Worm (Caenorhabditis elegans) whole organism, L2 larva: Measurements from ENCODE around the gene sax-1.

Experiments
- C34F6.9 ChIP-seq: fragments of 150-350 bp; optimal IDR thresholded peaks from 2 replicates; lab custom pipeline; 2014; ENCODE audit warnings: missing biosample characterization, missing genetic modification characterization
- F13H6.1 ChIP-seq: sonication (generic microtip); optimal IDR thresholded peaks from 2 replicates; lab custom pipeline; 2016; ENCODE audit warnings: missing genetic modification characterization, missing compliant biosample characterization
- R02D3.7 ChIP-seq: fragments of 150-350 bp; optimal IDR thresholded peaks from 2 replicates; lab custom pipeline; 2014; ENCODE audit warnings: missing biosample characterization, missing genetic modification characterization
- Y55F3AM.14 ChIP-seq: fragments of 200-800 bp; sonication (Bioruptor generic); optimal IDR thresholded peaks from 2 replicates; lab custom pipeline; 2018; ENCODE audit warnings: mild to moderate bottlenecking, missing genetic modification characterization, missing compliant biosample characterization
- alr-1 ChIP-seq: fragments of 150-350 bp; optimal IDR thresholded peaks from 2 replicates; lab custom pipeline; 2014; ENCODE audit warnings: missing biosample characterization, missing genetic modification characterization
- blmp-1 ChIP-seq: sonication (generic microtip); optimal IDR thresholded peaks from 2 replicates; lab custom pipeline; 2017; ENCODE audit warnings: missing genetic modification characterization, mild to moderate bottlenecking, missing compliant biosample characterization, antibody characterized with exemption, moderate library complexity; ENCODE audit not compliant: insufficient read depth
- ceh-16 ChIP-seq: fragments of 150-350 bp; optimal IDR thresholded peaks from 2 replicates; lab custom pipeline; 2014; ENCODE audit warnings: missing biosample characterization, missing genetic modification characterization
- ceh-82 ChIP-seq: fragments of 150-350 bp; optimal IDR thresholded peaks from 2 replicates; lab custom pipeline; 2014; ENCODE audit warnings: missing biosample characterization, missing genetic modification characterization
- crh-2 ChIP-seq: sonication (generic microtip); optimal IDR thresholded peaks from 2 replicates; lab custom pipeline; 2017; ENCODE audit warnings: missing biosample characterization, missing genetic modification characterization
- dmd-4 ChIP-seq: sonication (generic microtip); optimal IDR thresholded peaks from 2 replicates; lab custom pipeline; 2017; ENCODE audit warnings: missing biosample characterization, missing genetic modification characterization
- elt-1 ChIP-seq: fragments of 150-350 bp; optimal IDR thresholded peaks from 2 replicates; lab custom pipeline; 2014; ENCODE audit warnings: missing biosample characterization, missing genetic modification characterization
- elt-3 ChIP-seq: sonication (generic microtip); optimal IDR thresholded peaks from 2 replicates; lab custom pipeline; 2017; ENCODE audit warnings: missing biosample characterization, missing genetic modification characterization
- fos-1 ChIP-seq: fragments of 150-350 bp; optimal IDR thresholded peaks from 2 replicates; lab custom pipeline; 2014; ENCODE audit warnings: missing biosample characterization, missing genetic modification characterization
- gmeb-1 ChIP-seq: fragments of 150-350 bp; optimal IDR thresholded peaks from 2 replicates; lab custom pipeline; 2014; ENCODE audit warnings: missing biosample characterization, missing genetic modification characterization
- lin-11 ChIP-seq: fragments of 150-350 bp; sonication (generic microtip); optimal IDR thresholded peaks from 2 replicates; lab custom pipeline; 2014; ENCODE audit warnings: missing biosample characterization, missing genetic modification characterization, inconsistent platforms, mixed read lengths
- lin-13 ChIP-seq: fragments of 150-350 bp; optimal IDR thresholded peaks from 2 replicates; lab custom pipeline; 2014; ENCODE audit warnings: missing biosample characterization, missing genetic modification reagents, missing genetic modification characterization
- lin-39 ChIP-seq: fragments of 150-350 bp; optimal IDR thresholded peaks from 2 replicates; lab custom pipeline; 2014; ENCODE audit warnings: missing biosample characterization, missing genetic modification reagents, missing genetic modification characterization
- lsy-2 ChIP-seq, 2 experiments: fragments of 150-350 bp in 1 of 2; sonication (generic microtip) in 1 of 2; optimal IDR thresholded peaks; 2 replicates each; lab custom pipeline; 2014 to 2017; ENCODE audit warnings: missing biosample characterization in 2 of 2, missing genetic modification characterization in 2 of 2
- mab-5 ChIP-seq: fragments of 150-350 bp; optimal IDR thresholded peaks from 2 replicates; lab custom pipeline; 2014; ENCODE audit warnings: missing biosample characterization, missing genetic modification characterization
- mbf-1 ChIP-seq: sonication (generic microtip); optimal IDR thresholded peaks from 2 replicates; lab custom pipeline; 2017; ENCODE audit warnings: missing biosample characterization, missing genetic modification characterization
- mdl-1 ChIP-seq, 2 experiments: fragments of 150-350 bp in 1 of 2; sonication (generic microtip) in 1 of 2; optimal IDR thresholded peaks; 2 replicates each; lab custom pipeline; 2017; ENCODE audit warnings: missing biosample characterization in 2 of 2, missing genetic modification characterization in 2 of 2
- nhr-10 ChIP-seq: sonication (generic microtip); optimal IDR thresholded peaks from 2 replicates; lab custom pipeline; 2017; ENCODE audit warnings: missing biosample characterization, missing genetic modification characterization
- nhr-12 ChIP-seq: fragments of 150-350 bp; optimal IDR thresholded peaks from 2 replicates; lab custom pipeline; 2014; ENCODE audit warnings: missing biosample characterization, missing genetic modification characterization
- nhr-129 ChIP-seq: fragments of 150-350 bp; optimal IDR thresholded peaks from 2 replicates; lab custom pipeline; 2014; ENCODE audit warnings: missing biosample characterization, missing genetic modification characterization
- nhr-237 ChIP-seq: fragments of 150-350 bp; optimal IDR thresholded peaks from 2 replicates; lab custom pipeline; 2014; ENCODE audit warnings: missing biosample characterization, missing genetic modification characterization
- nhr-25 ChIP-seq: fragments of 150-350 bp; sonication (generic microtip); optimal IDR thresholded peaks from 3 replicates; lab custom pipeline; 2014; ENCODE audit warnings: missing biosample characterization, missing genetic modification characterization
- nhr-6 ChIP-seq: fragments of 150-350 bp; optimal IDR thresholded peaks from 2 replicates; lab custom pipeline; 2014; ENCODE audit warnings: missing biosample characterization, missing genetic modification characterization
- nhr-77 ChIP-seq: fragments of 150-350 bp; optimal IDR thresholded peaks from 2 replicates; lab custom pipeline; 2014; ENCODE audit warnings: missing biosample characterization, missing genetic modification characterization
- sem-4 ChIP-seq: fragments of 150-350 bp; optimal IDR thresholded peaks from 2 replicates; lab custom pipeline; 2014; ENCODE audit warnings: missing biosample characterization, missing genetic modification reagents, missing genetic modification characterization
- sma-3 ChIP-seq: sonication (generic microtip); optimal IDR thresholded peaks from 2 replicates; lab custom pipeline; 2016; ENCODE audit warnings: missing genetic modification reagents, missing genetic modification characterization, missing compliant biosample characterization
- sma-9 ChIP-seq, 2 experiments: fragments of 150-350 bp in 1 of 2; sonication (generic microtip) in 1 of 2; optimal IDR thresholded peaks; 2 replicates each; lab custom pipeline; 2014 to 2016; ENCODE audit warnings: missing genetic modification characterization in 2 of 2, mild to moderate bottlenecking in 1 of 2, missing biosample characterization in 1 of 2, missing compliant biosample characterization in 1 of 2, missing genetic modification reagents in 1 of 2, moderate library complexity in 1 of 2
- unc-39 ChIP-seq: fragments of 150-350 bp; optimal IDR thresholded peaks from 2 replicates; lab custom pipeline; 2014; ENCODE audit warnings: missing biosample characterization, missing genetic modification characterization
- unc-55 ChIP-seq: fragments of 150-350 bp; sonication (generic microtip); optimal IDR thresholded peaks from 3 replicates; lab custom pipeline; 2014; ENCODE audit warnings: missing biosample characterization, missing genetic modification reagents, missing genetic modification characterization
- unc-62 ChIP-seq: fragments of 150-350 bp; optimal IDR thresholded peaks from 2 replicates; lab custom pipeline; 2014; ENCODE audit warnings: missing biosample characterization, missing genetic modification reagents, missing genetic modification characterization
- zag-1 ChIP-seq: fragments of 150-350 bp; optimal IDR thresholded peaks from 2 replicates; lab custom pipeline; 2014; ENCODE audit warnings: missing biosample characterization, missing genetic modification characterization
- ztf-11 ChIP-seq: sonication (generic microtip); optimal IDR thresholded peaks from 2 replicates; lab custom pipeline; 2017; ENCODE audit warnings: missing biosample characterization, missing genetic modification characterization
- ztf-4 ChIP-seq: fragments of 150-350 bp; optimal IDR thresholded peaks from 2 replicates; lab custom pipeline; 2014; ENCODE audit warnings: missing biosample characterization, missing genetic modification characterization

sax-1 gene

DNA sequence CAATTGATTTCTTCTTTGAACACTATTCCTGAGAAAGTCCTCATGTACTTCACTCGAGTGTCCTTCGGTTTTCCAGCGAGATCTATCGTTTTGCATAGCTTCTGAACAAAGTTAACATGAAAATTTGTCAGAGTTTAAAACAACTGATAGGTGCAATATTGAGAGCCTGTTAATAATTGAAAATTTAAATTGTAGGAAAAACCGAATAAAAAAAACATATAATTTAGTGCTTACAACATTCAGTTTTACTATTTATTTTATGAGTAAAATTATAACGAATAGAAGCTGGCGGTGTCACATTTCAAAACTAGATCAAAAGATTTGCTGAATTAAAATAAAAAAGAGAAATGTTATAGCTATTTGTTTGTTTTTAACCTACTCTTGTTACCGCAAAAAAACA lies 43.2 kb upstream of the sax-1 start, which contains the start of gene C02F12.8:
TSS of gene C02F12.8 (minus strand) at position 101 of the 400 bp plus-strand sequence.
- TF ChIP-seq nhr-129 (tag; lab: Kevin White, UChicago): no peak
- TF ChIP-seq lsy-2 (tag; optimal IDR thresholded peaks at IDR 0.05; lab: Kevin White, UChicago): no peak
- TF ChIP-seq elt-1 (tag; lab: Kevin White, UChicago): no peak
- no peak for TF ChIP-seq mab-5 (tag; lab: Kevin White, UChicago)
- no peak for TF ChIP-seq sma-3 (GFP tag; lab: Kevin White, UChicago)
- no peak for TF ChIP-seq unc-62 (GFP tag; lab: Kevin White, UChicago)
- no peak for TF ChIP-seq alr-1
- no peak for TF ChIP-seq nhr-237 (tag; lab: Kevin White, UChicago)

DNA sequence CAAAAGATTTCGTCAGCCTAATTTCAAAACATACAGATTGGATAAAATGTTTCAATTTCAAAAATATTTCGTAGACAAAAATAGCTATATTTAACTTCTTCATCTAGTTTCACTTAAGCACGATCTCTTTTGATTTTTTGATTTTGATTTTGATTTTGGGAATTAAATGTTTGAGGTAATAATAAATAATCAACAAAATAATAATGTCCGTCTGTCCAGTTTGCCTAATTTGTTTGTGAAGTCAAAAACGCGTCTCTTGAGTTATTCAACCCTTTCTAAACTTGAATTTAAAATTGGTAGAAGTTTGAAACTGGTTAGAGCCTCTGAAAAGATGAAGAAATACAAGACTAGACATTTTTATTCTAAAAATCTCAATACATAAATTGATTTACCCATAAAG lies 39.9 kb upstream of the sax-1 start:
- TF ChIP-seq Y55F3AM.14 (no peak), alr-1 (no peak), unc-62 (GFP tag; lab: Kevin White, UChicago) (no peak), nhr-12 (tag; lab: Kevin White, UChicago) (no peak), mbf-1 (tag; lab: Kevin White, UChicago) (no peak), dmd-4 (tag; lab: Kevin White, UChicago) (no peak), nhr-25 (no peak), gmeb-1 (tag; lab: Kevin White, UChicago) (no peak), sma-9 (GFP tag; optimal IDR thresholded peaks at IDR 0.05; lab: Kevin White, UChicago) (no peak), sma-9 (tag; optimal IDR thresholded peaks at IDR 0.05; lab: Kevin White, UChicago) (no peak), crh-2 (tag; lab: Kevin White, UChicago) (no peak), lin-13 (GFP tag; lab: Kevin White, UChicago) (no peak), fos-1 (no peak), elt-3 (tag; lab: Kevin White, UChicago) (no peak), unc-39 (tag; lab: Kevin White, UChicago) (no peak), ceh-82 (tag; lab: Kevin White, UChicago) (no peak), blmp-1 (tag; lab: Kevin White, UChicago) (no peak), C34F6.9 (no peak), mdl-1 (tag; optimal IDR thresholded peaks at IDR 0.05; lab: Kevin White, UChicago) (no peak)

DNA sequence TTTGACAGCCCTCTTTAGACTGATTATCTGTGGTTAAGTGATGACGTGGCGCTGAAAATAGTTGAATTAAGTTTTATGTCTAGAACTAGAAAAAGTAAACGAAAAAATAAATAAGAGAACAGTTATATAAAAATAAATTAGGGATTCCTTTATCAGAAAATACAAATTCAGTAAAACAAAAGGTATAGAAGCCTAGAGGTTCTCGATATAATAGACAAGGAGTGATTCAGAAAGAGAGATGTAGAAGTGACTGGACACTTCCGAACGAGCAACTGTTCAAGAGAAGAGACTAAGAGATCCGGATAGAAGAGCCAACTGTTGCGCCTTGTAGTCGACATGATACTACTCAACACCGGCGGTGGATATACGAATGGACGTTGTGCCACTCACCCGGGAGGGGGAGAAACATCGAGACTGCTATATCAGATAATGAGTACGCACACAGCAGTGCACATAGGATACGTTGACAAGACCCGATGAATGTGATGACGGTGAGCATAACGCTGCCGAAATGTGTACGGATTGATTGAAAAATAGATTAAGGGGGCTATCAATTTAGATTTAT lies 39.3 kb upstream of the sax-1 start, which contains the start of gene tag-278:
TSS of gene tag-278 (minus strand) at position 51 of the 565 bp plus-strand sequence.
- no peak for TF ChIP-seq nhr-10 (tag; lab: Kevin White, UChicago)
- peak; percentile 0 for TF ChIP-seq C34F6.9
- TF ChIP-seq alr-1: no peak
- TF ChIP-seq elt-1 (tag; lab: Kevin White, UChicago): no peak
- TF ChIP-seq sem-4 (tag; lab: Kevin White, UChicago): no peak
- no peak for TF ChIP-seq zag-1 (tag; lab: Kevin White, UChicago)
- TF ChIP-seq R02D3.7 (tag; lab: Kevin White, UChicago): no peak
- no peak for TF ChIP-seq ztf-11 (tag; lab: Kevin White, UChicago)
- TF ChIP-seq ceh-16 (tag; lab: Kevin White, UChicago): no peak
- TF ChIP-seq lin-39 (tag; lab: Kevin White, UChicago): no peak
- TF ChIP-seq nhr-129 (tag; lab: Kevin White, UChicago): peak; percentile 26
- peak; percentile 72 for TF ChIP-seq F13H6.1
- no peak for TF ChIP-seq nhr-6 (tag; lab: Kevin White, UChicago)
- no peak for TF ChIP-seq lin-11 (tag; lab: Kevin White, UChicago)
- no peak for TF ChIP-seq nhr-12 (tag; lab: Kevin White, UChicago)
- TF ChIP-seq dmd-4 (tag; lab: Kevin White, UChicago): no peak
- no peak for TF ChIP-seq nhr-77 (tag; lab: Kevin White, UChicago)
- TF ChIP-seq ztf-4 (tag; lab: Kevin White, UChicago): no peak
- no peak for TF ChIP-seq unc-55 (GFP tag; lab: Kevin White, UChicago)
- no peak for TF ChIP-seq sma-3 (GFP tag; lab: Kevin White, UChicago)
- peak; percentile 13 for TF ChIP-seq sma-9 (GFP tag; optimal IDR thresholded peaks at IDR 0.05; lab: Kevin White, UChicago)
- no peak for TF ChIP-seq sma-9 (tag; optimal IDR thresholded peaks at IDR 0.05; lab: Kevin White, UChicago)
